Fruit fly (Drosophila melanogaster) Kc167 (cell line): ENCODE results near the gene Cpr65Az.

Source experiments
- Myc ChIP-seq: fragments of >200 bp; optimal IDR thresholded peaks from 2 replicates; lab custom pipeline; 2017; ENCODE audit warnings: missing external identifiers
- Sin3A ChIP-seq: fragments of >200 bp; optimal IDR thresholded peaks from 2 replicates; lab custom pipeline; 2018; ENCODE audit warnings: missing external identifiers
- h ChIP-seq: fragments of >200 bp; optimal IDR thresholded peaks from 3 replicates; lab custom pipeline; 2018; ENCODE audit warnings: missing external identifiers
- insv ChIP-seq: fragments of >200 bp; optimal IDR thresholded peaks from 3 replicates; lab custom pipeline; 2018; ENCODE audit warnings: missing external identifiers
- psq ChIP-seq: fragments of >200 bp; optimal IDR thresholded peaks from 2 replicates; lab custom pipeline; 2017; ENCODE audit warnings: missing external identifiers
- ttk ChIP-seq: sonication (Bioruptor generic); optimal IDR thresholded peaks from 2 replicates; lab custom pipeline; 2017; ENCODE audit warnings: missing external identifiers

The Cpr65Az gene

DNA sequence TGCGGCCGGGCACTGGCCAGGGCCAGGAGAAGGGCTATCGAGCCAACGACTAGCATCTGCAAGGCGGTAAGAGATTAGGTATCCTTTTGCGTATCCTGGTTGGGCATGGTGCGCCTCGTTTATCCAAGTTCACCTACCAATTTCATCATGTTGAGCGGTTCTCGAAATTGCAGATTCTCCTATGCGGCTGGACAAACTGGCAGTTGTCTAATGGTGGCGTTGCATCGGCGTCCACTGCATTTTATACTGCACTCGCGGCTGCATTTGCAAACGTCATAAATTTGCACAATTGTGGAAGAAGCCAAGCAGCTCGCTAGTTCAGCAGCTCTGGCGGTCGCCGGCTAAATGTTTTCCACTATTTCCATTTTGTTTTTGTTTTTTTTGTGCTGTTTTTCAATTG lies 8.1 kb upstream of the Cpr65Az start, which contains the start of gene Acp65Aa:
Gene Acp65Aa, minus strand, starts transcription at position 215 of the 400 bp plus-strand sequence.
- TF ChIP-seq psq: no peak
- no peak for TF ChIP-seq h

DNA sequence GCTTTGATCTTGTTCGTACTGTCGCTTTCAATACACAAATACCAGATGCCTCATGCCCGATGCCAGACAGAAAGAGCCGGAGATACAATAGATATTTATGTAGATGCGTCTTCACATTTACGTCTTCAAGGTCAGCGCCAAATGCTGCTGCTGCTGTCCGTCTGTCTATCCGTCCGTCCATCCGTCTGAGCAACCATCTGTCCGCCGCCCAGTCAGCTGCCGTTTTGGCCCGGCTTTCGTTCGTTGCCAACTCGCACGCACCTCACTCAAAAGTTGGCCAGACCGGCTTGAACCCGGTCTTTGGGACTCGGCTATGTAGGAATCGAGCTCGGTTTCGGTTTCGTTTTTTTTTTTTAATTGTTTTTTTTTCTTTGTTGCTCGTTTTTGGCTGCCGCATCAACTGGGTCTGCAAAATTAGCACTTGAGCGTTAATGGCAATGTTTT lies 5.6 kb upstream of the Cpr65Az start:
- TF ChIP-seq insv: no peak
- no peak for TF ChIP-seq ttk (lab: Kevin White, UChicago)
- TF ChIP-seq psq: no peak
- TF ChIP-seq h: no peak
- no peak for TF ChIP-seq Sin3A
- TF ChIP-seq Myc (lab: Kevin White, UChicago): no peak

dm6 chr3L:6157327-6158032 lies 3.1 kb upstream of the Cpr65Az start, which contains the start of gene CG13297:
TSS of gene CG13297 (minus strand) at chr3L:6157377.
- TF ChIP-seq Sin3A (no peak), psq (no peak), ttk (lab: Kevin White, UChicago) (no peak), Myc (lab: Kevin White, UChicago) (no peak), insv (no peak), h (no peak)

DNA sequence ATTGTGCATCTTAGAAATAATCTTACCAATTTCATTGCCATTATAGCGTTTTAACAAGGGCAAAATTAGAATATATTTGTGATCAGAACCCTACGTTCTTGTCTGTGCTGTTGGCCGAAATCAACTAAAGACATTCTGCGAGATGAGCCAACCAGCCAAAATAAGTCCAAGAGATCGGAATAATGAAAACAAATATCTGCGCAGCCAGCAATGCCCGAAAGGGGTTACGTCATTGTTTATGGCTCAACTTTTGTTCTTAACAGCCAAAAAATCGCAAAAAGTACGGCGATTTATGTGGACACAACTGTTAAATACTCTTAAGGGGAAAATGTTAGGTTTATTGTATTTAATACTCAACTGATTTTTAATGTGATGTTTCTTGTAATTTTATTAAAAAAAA lies 2.1 kb upstream of the Cpr65Az start, which contains the start of gene Cpr65Ay:
Gene Cpr65Ay, minus strand, starts transcription at position 101 of the 400 bp plus-strand sequence.
- TF ChIP-seq Sin3A (no peak), Myc (lab: Kevin White, UChicago) (no peak), ttk (lab: Kevin White, UChicago) (no peak), h (no peak)

DNA sequence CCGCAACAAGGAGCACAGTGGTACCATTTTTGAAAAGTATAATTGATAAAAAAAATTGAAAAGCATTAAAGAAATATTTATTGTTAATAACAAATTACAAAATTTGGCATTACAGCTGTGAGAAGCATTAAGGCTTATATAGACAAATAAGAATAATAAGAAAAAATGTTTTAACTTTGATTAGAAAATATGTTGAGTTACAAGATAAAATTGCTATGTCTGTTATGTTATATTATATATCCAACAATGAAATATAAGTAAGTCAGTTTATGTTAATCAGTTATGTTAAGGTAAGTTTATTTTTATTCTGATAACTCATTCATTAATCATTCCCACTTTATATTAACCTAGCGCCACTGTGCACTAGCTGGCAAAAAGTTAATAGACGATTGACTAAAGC lies 751 bp upstream of the Cpr65Az start:
- TF ChIP-seq insv (no peak), psq (no peak), ttk (lab: Kevin White, UChicago) (no peak), Myc (lab: Kevin White, UChicago) (no peak), h (no peak), Sin3A (no peak)

DNA sequence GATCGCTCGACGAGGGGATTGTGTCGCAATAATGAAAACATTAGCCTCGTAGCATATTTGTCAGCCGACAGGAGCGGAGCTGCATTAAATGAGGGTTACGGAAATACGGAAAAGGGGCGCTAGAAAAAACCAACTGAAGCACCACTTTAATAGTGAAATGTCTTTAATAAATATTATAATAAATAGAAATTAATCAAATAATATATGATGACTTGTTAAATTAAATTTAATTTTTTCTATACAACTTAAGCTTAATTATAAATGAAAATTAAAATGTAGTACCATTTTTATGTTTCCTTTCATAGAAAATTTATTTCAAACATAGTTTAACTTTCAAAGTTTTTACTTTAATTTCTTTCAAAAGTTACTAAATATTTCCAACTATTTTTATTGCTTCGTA lies 1.4 kb downstream of the Cpr65Az start:
- TF ChIP-seq psq: no peak
- no peak for TF ChIP-seq insv
- no peak for TF ChIP-seq Sin3A
- TF ChIP-seq h: no peak
- TF ChIP-seq Myc (lab: Kevin White, UChicago): no peak
- TF ChIP-seq ttk (lab: Kevin White, UChicago): no peak

DNA sequence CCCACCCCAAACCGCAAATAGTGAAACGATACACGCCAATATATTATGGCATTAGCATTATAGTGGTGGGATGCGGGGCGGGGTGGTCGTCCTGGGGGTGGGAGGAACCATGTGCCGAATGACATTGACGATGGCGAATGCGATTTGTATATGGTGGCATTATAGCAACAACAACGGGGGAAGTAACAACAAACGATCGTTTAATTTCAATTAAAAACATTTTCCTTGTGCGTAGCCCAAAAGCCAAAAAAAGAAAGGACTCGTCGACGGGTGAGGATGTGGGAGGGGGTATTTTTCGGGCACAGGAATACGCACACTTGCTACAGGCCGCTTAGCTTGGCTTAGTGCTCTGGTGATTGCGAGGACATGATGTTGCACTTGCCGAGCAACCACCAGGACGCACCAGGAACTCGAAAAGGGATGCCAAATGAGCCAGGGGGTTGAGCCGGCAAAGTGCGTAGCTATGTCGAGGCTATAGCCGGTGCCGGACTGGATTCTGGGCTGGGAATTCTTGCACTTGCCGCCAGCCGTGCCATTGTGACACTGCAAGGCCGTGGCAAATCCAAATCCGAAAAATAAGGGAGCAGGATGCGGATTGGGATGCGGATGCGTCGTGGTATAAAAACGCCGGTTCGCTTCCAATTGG lies 2.0 kb downstream of the Cpr65Az start, which contains the start of gene Prdm13:
Gene Prdm13, plus strand, starts transcription at position 645 of the 646 bp plus-strand sequence.
- TF ChIP-seq insv: no peak
- no peak for TF ChIP-seq ttk (lab: Kevin White, UChicago)
- TF ChIP-seq psq: no peak
- TF ChIP-seq Myc (lab: Kevin White, UChicago): no peak
- TF ChIP-seq h: no peak
- TF ChIP-seq Sin3A: no peak

DNA sequence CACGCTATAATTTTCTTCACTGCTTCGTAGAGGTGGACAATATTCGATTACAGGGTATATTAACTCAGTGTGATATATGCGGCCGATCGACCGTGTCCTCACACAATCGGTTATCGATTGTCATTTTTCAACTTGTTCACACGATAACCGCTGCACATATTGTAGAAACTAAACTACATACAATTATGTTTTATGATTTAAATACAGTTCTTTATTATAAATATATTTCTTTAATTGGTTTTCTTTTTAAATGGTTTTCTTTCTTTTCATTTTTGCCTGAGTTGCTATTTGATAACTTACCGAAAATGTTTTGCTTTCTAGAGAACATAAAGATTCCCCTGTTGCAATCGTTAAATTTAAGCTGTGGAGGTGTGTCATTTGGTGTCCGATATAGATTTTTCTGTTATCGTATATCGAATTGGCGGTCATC lies 13.2 kb downstream of the Cpr65Az start, which contains the start of the genes fmt and CG7376:
Gene fmt, minus strand, starts transcription at position 55 of the 430 bp plus-strand sequence.
Gene CG7376, plus strand, starts transcription at position 423 of the 430 bp plus-strand sequence.
- no peak for TF ChIP-seq ttk (lab: Kevin White, UChicago)
- no peak for TF ChIP-seq Myc (lab: Kevin White, UChicago)
- TF ChIP-seq psq: no peak
- TF ChIP-seq h: no peak
- TF ChIP-seq insv: no peak
- TF ChIP-seq Sin3A: no peak

- TF ChIP-seq Sin3A (no peak), psq (no peak), ttk (lab: Kevin White, UChicago) (no peak), insv (no peak), h (no peak), Myc (lab: Kevin White, UChicago) (no peak)
These were observed 21.2 kb downstream of the Cpr65Az start, which contains the start of gene CG10274 for dm6 chr3L:6181776-6182175. TSS of gene CG10274 (minus strand) at chr3L:6181829.

DNA sequence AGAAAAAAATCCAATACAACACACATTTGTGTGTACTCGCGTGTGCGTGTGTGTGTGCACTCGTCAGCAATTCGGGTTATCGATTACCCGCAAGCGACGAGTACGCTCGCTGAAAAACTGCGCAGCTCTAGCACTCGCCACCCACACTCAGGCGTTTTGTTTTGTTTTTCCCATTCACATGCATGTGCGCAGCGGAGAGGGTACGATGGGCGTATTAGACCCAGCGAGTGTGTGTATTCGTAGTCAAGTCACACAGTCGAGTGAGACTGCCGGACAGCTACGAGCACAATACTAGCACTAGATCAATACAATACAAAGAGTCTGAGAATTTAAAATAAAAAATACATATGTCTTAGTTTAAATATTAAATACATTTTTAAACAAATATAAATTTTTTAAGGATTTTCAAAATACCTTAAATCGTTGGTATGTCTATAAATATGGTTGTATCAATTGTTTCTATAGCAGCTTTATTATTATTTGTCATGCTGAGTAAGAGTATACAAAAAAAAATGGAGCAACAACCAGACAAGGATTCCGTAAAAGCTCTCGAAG lies 24.3 kb downstream of the Cpr65Az start, which contains the start of the genes D19B and CG43293:
Gene D19B, minus strand, starts transcription at position 37 of the 555 bp plus-strand sequence.
Gene CG43293, plus strand, starts transcription at position 306 of the 555 bp plus-strand sequence.
- TF ChIP-seq psq (no peak), Myc (lab: Kevin White, UChicago) (no peak), ttk (lab: Kevin White, UChicago) (no peak), h (no peak), Sin3A (no peak)

- no peak for TF ChIP-seq h
- no peak for TF ChIP-seq Myc (lab: Kevin White, UChicago)
- TF ChIP-seq ttk (lab: Kevin White, UChicago): no peak
- no peak for TF ChIP-seq insv
- TF ChIP-seq psq: no peak
- TF ChIP-seq Sin3A: no peak
These were observed 28.6 kb downstream of the Cpr65Az start, which contains the start of the genes D19A and CG7386 for dm6 chr3L:6188995-6189927. TSS of gene D19A (minus strand) at chr3L:6189123. TSS of gene CG7386 (plus strand) at chr3L:6189745.
